Worm (Caenorhabditis elegans) whole organism, L2 larva: ENCODE results near the gene srbc-68.

Experiments used
- R02D3.7 ChIP-seq: fragments of 150-350 bp; optimal IDR thresholded peaks from 2 replicates; lab custom pipeline; 2014; ENCODE audit warnings: missing biosample characterization, missing genetic modification characterization
- ZK546.5 ChIP-seq: sonication (generic microtip); optimal IDR thresholded peaks from 2 replicates; lab custom pipeline; 2017; ENCODE audit warnings: missing biosample characterization, missing genetic modification characterization
- aly-2 ChIP-seq: fragments of 150-350 bp; optimal IDR thresholded peaks from 2 replicates; lab custom pipeline; 2014; ENCODE audit warnings: missing biosample characterization, missing genetic modification characterization
- crh-2 ChIP-seq: sonication (generic microtip); optimal IDR thresholded peaks from 2 replicates; lab custom pipeline; 2017; ENCODE audit warnings: missing biosample characterization, missing genetic modification characterization
- dmd-4 ChIP-seq: sonication (generic microtip); optimal IDR thresholded peaks from 2 replicates; lab custom pipeline; 2017; ENCODE audit warnings: missing biosample characterization, missing genetic modification characterization
- egl-27 ChIP-seq: sonication (generic microtip); optimal IDR thresholded peaks from 3 replicates; lab custom pipeline; 2017; ENCODE audit warnings: missing biosample characterization, missing genetic modification reagents, missing genetic modification characterization
- lin-11 ChIP-seq: fragments of 150-350 bp; sonication (generic microtip); optimal IDR thresholded peaks from 2 replicates; lab custom pipeline; 2014; ENCODE audit warnings: missing biosample characterization, missing genetic modification characterization, inconsistent platforms, mixed read lengths
- lin-39 ChIP-seq: fragments of 150-350 bp; optimal IDR thresholded peaks from 2 replicates; lab custom pipeline; 2014; ENCODE audit warnings: missing biosample characterization, missing genetic modification reagents, missing genetic modification characterization
- peb-1 ChIP-seq: fragments of 150-350 bp; optimal IDR thresholded peaks from 2 replicates; lab custom pipeline; 2014; ENCODE audit warnings: missing biosample characterization, missing genetic modification characterization
- sem-4 ChIP-seq: fragments of 150-350 bp; optimal IDR thresholded peaks from 2 replicates; lab custom pipeline; 2014; ENCODE audit warnings: missing biosample characterization, missing genetic modification reagents, missing genetic modification characterization
- snpc-4 ChIP-seq: fragments of 150-350 bp; optimal IDR thresholded peaks from 2 replicates; lab custom pipeline; 2014; ENCODE audit warnings: missing biosample characterization, missing genetic modification characterization
- ztf-11 ChIP-seq: sonication (generic microtip); optimal IDR thresholded peaks from 2 replicates; lab custom pipeline; 2017; ENCODE audit warnings: missing biosample characterization, missing genetic modification characterization
- ztf-4 ChIP-seq: fragments of 150-350 bp; optimal IDR thresholded peaks from 2 replicates; lab custom pipeline; 2014; ENCODE audit warnings: missing biosample characterization, missing genetic modification characterization

- TF ChIP-seq dmd-4 (tag; lab: Kevin White, UChicago), result no peak
- TF ChIP-seq lin-11 (tag; lab: Kevin White, UChicago), result no peak
- TF ChIP-seq ztf-4 (tag; lab: Kevin White, UChicago), result no peak
- peak; percentile 42 for TF ChIP-seq snpc-4 (tag; lab: Kevin White, UChicago)
- TF ChIP-seq ZK546.5 (tag; lab: Kevin White, UChicago), result no peak
- no peak for TF ChIP-seq ztf-11 (tag; lab: Kevin White, UChicago)
- TF ChIP-seq peb-1 (tag; lab: Kevin White, UChicago), result no peak
- peak; percentile 49 for TF ChIP-seq crh-2
- TF ChIP-seq aly-2 (tag; lab: Kevin White, UChicago), result no peak
- no peak for TF ChIP-seq sem-4
- TF ChIP-seq lin-39 (tag; lab: Kevin White, UChicago), result no peak
- no peak for TF ChIP-seq R02D3.7 (tag; lab: Kevin White, UChicago)
- TF ChIP-seq egl-27 (tag; lab: Kevin White, UChicago), result no peak
These were observed 33.4 kb upstream of the srbc-68 start for ce11 chrV:3579795-3580194.
